Fruit fly (Drosophila melanogaster) whole organism: ENCODE data around the gene CG34313.

Experiments used
- CG8478 ChIP-seq: fragments of >200 bp; optimal IDR thresholded peaks from 2 replicates; lab custom pipeline; 2018; ENCODE audit warnings: inconsistent platforms
- Dll ChIP-seq: fragments of >200 bp; optimal IDR thresholded peaks from 2 replicates; lab custom pipeline; 2017
- EcR ChIP-seq, 2 experiments: fragments of >200 bp; optimal IDR thresholded peaks; 2 replicates each; lab custom pipeline; 2017; ENCODE audit warnings: missing biosample characterization in 2 of 2, missing genetic modification characterization in 2 of 2, missing genetic modification reagents in 2 of 2
- pan ChIP-seq: fragments of >200 bp; optimal IDR thresholded peaks from 2 replicates; lab custom pipeline; 2017
- usp ChIP-seq: fragments of >200 bp; optimal IDR thresholded peaks from 2 replicates; lab custom pipeline; 2017; ENCODE audit warnings: missing biosample characterization, missing genetic modification characterization, mixed read lengths

- TF ChIP-seq CG8478 (lab: Kevin White, UChicago) (no peak), EcR (GFP tag; optimal IDR thresholded peaks at IDR 0.05; lab: Kevin White, UChicago) (no peak), pan (no peak), usp (GFP tag; lab: Kevin White, UChicago) (no peak), Dll (no peak)
Measured at dm6 chr2L:16882372-16882771, 3.1 kb downstream of the CG34313 start.
